Fruit fly (Drosophila melanogaster) whole organism, embryonic: ENCODE data around the gene dpr14.

Source experiments
- Atf3 ChIP-seq: fragments of 200-800 bp; sonication (Bioruptor generic); optimal IDR thresholded peaks from 3 replicates; lab custom pipeline; 2016; ENCODE audit warnings: missing biosample characterization, missing genetic modification characterization
- B-H2 ChIP-seq: fragments of 200-800 bp; sonication (Bioruptor generic); optimal IDR thresholded peaks from 2 replicates; lab custom pipeline; 2018; ENCODE audit warnings: missing biosample characterization, mild to moderate bottlenecking, missing genetic modification characterization
- CG12104 ChIP-seq: fragments of 200-800 bp; sonication (Bioruptor generic); optimal IDR thresholded peaks from 3 replicates; lab custom pipeline; 2016; ENCODE audit warnings: missing biosample characterization, missing genetic modification characterization
- CG12219 ChIP-seq: fragments of 200-800 bp; sonication (Bioruptor generic); optimal IDR thresholded peaks from 3 replicates; lab custom pipeline; 2018; ENCODE audit warnings: missing biosample characterization, mild to moderate bottlenecking, missing genetic modification characterization
- CG12744 ChIP-seq: fragments of 200-800 bp; sonication (Bioruptor generic); optimal IDR thresholded peaks from 2 replicates; lab custom pipeline; 2016; ENCODE audit warnings: missing biosample characterization, missing genetic modification characterization
- CG13287 ChIP-seq: fragments of 200-800 bp; sonication (Bioruptor generic); IDR thresholded peaks from 2 replicates; pipeline ENCODE4 v1.3.6; 2022; ENCODE audit warnings: missing biosample characterization, missing genetic modification characterization; ENCODE audit not compliant: partially characterized antibody
- CG13296 ChIP-seq: fragments of 200-800 bp; sonication (Bioruptor generic); optimal IDR thresholded peaks from 3 replicates; lab custom pipeline; 2018; ENCODE audit warnings: missing biosample characterization, mild to moderate bottlenecking, missing genetic modification characterization
- CG13624 ChIP-seq: fragments of 200-800 bp; sonication (Bioruptor generic); optimal IDR thresholded peaks from 2 replicates; lab custom pipeline; 2016; ENCODE audit warnings: missing biosample characterization, missing genetic modification characterization
- CG14965 ChIP-seq: fragments of 200-800 bp; sonication (Bioruptor generic); optimal IDR thresholded peaks from 2 replicates; lab custom pipeline; 2016; ENCODE audit warnings: missing biosample characterization, missing genetic modification characterization, borderline replicate concordance
- CG15269 ChIP-seq: fragments of 200-800 bp; sonication (Bioruptor generic); optimal IDR thresholded peaks from 2 replicates; lab custom pipeline; 2018; ENCODE audit warnings: missing biosample characterization, mild to moderate bottlenecking, missing genetic modification characterization, moderate library complexity
- CG17361 ChIP-seq: fragments of 200-800 bp; sonication (Bioruptor generic); IDR thresholded peaks from 3 replicates; pipeline ENCODE4 v1.3.6; 2022; ENCODE audit warnings: missing biosample characterization, missing genetic modification characterization
- CG1832 ChIP-seq: fragments of 200-800 bp; sonication (Bioruptor generic); optimal IDR thresholded peaks from 2 replicates; lab custom pipeline; 2017; ENCODE audit warnings: missing biosample characterization, mild to moderate bottlenecking, missing genetic modification characterization, inconsistent platforms
- CG2129 ChIP-seq: fragments of 200-800 bp; sonication (Bioruptor generic); IDR thresholded peaks from 2 replicates; pipeline ENCODE4 v1.3.6; 2022; ENCODE audit warnings: missing biosample characterization, missing genetic modification characterization; ENCODE audit not compliant: partially characterized antibody
- CG2678 ChIP-seq: fragments of 200-800 bp; sonication (Bioruptor generic); optimal IDR thresholded peaks from 3 replicates; lab custom pipeline; 2019; ENCODE audit warnings: missing biosample characterization, mild to moderate bottlenecking, missing genetic modification characterization, moderate library complexity
- CG2712 ChIP-seq: fragments of 200-800 bp; optimal IDR thresholded peaks from 3 replicates; lab custom pipeline; 2019; ENCODE audit warnings: missing biosample characterization, mild to moderate bottlenecking, missing genetic modification characterization, moderate library complexity
- CG32532 ChIP-seq: fragments of 200-800 bp; sonication (Bioruptor generic); IDR thresholded peaks from 2 replicates; pipeline ENCODE4 v1.3.6; 2022; ENCODE audit warnings: missing biosample characterization, missing genetic modification characterization
- CG3281 ChIP-seq: fragments of 200-800 bp; sonication (Bioruptor generic); optimal IDR thresholded peaks from 3 replicates; lab custom pipeline; 2017; ENCODE audit warnings: missing biosample characterization, mild to moderate bottlenecking, missing genetic modification characterization
- CG4707 ChIP-seq: fragments of 200-800 bp; sonication (Bioruptor generic); optimal IDR thresholded peaks from 2 replicates; lab custom pipeline; 2018; ENCODE audit warnings: missing biosample characterization, mild to moderate bottlenecking, missing genetic modification characterization, moderate library complexity
- CG4854 ChIP-seq: fragments of 200-800 bp; sonication (Bioruptor generic); optimal IDR thresholded peaks from 2 replicates; lab custom pipeline; 2016; ENCODE audit warnings: missing biosample characterization, missing genetic modification characterization, inconsistent platforms
- CG9215 ChIP-seq: fragments of 200-800 bp; sonication (Bioruptor generic); IDR thresholded peaks from 2 replicates; pipeline ENCODE4 v1.3.6; 2022; ENCODE audit warnings: missing biosample characterization, missing genetic modification characterization
- CG9609 ChIP-seq: fragments of 200-800 bp; sonication (Bioruptor generic); optimal IDR thresholded peaks from 3 replicates; lab custom pipeline; 2016; ENCODE audit warnings: missing biosample characterization, missing genetic modification characterization
- CG9876 ChIP-seq: fragments of 200-800 bp; sonication (Bioruptor generic); optimal IDR thresholded peaks from 2 replicates; lab custom pipeline; 2016; ENCODE audit warnings: missing biosample characterization, missing genetic modification characterization
- CG9932 ChIP-seq: fragments of 200-800 bp; sonication (Bioruptor generic); IDR thresholded peaks from 2 replicates; pipeline ENCODE4 v1.3.6; 2022; ENCODE audit warnings: missing biosample characterization, missing genetic modification characterization
- Deaf1 ChIP-seq: fragments of 200-800 bp; optimal IDR thresholded peaks from 3 replicates; lab custom pipeline; 2019; ENCODE audit warnings: missing biosample characterization, mild to moderate bottlenecking, missing genetic modification characterization, moderate library complexity
- Dref ChIP-seq: fragments of 200-800 bp; sonication (Bioruptor generic); IDR thresholded peaks from 2 replicates; pipeline ENCODE4 v1.3.6; 2022; ENCODE audit warnings: missing biosample characterization, missing genetic modification characterization
- Gug ChIP-seq: fragments of 200-800 bp; sonication (Bioruptor generic); IDR thresholded peaks from 4 replicates; pipeline ENCODE4 v1.3.6; 2022; ENCODE audit warnings: missing biosample characterization, missing genetic modification characterization
- H15 ChIP-seq: fragments of 200-800 bp; sonication (Bioruptor generic); IDR thresholded peaks from 3 replicates; pipeline ENCODE4 v1.3.6; 2022; ENCODE audit warnings: missing biosample characterization, missing genetic modification characterization
- MBD-R2 ChIP-seq: fragments of 200-800 bp; sonication (Bioruptor generic); IDR thresholded peaks from 2 replicates; pipeline ENCODE4 v1.3.6; 2022; ENCODE audit warnings: missing biosample characterization, missing genetic modification characterization
- Max ChIP-seq: fragments of 200-800 bp; sonication (Bioruptor generic); optimal IDR thresholded peaks from 2 replicates; lab custom pipeline; 2016; ENCODE audit warnings: missing biosample characterization, mild to moderate bottlenecking, missing genetic modification characterization
- Meics ChIP-seq: fragments of 200-800 bp; sonication (Bioruptor generic); optimal IDR thresholded peaks from 2 replicates; lab custom pipeline; 2017; ENCODE audit warnings: missing biosample characterization, mild to moderate bottlenecking, missing genetic modification characterization
- NC2α ChIP-seq: fragments of 200-800 bp; sonication (Bioruptor generic); optimal IDR thresholded peaks from 2 replicates; lab custom pipeline; 2016; ENCODE audit warnings: missing biosample characterization, missing genetic modification characterization
- NFAT ChIP-seq: fragments of 200-800 bp; sonication (Bioruptor generic); IDR thresholded peaks from 2 replicates; pipeline ENCODE4 v1.3.6; 2022; ENCODE audit warnings: missing biosample characterization, missing genetic modification characterization
- Nf-YA ChIP-seq: fragments of 200-800 bp; sonication (Bioruptor generic); IDR thresholded peaks from 2 replicates; pipeline ENCODE4 v1.3.6; 2022; ENCODE audit warnings: missing biosample characterization, missing genetic modification characterization
- Oaz ChIP-seq: fragments of 200-800 bp; sonication (Bioruptor generic); IDR thresholded peaks from 2 replicates; pipeline ENCODE4 v1.3.6; 2022; ENCODE audit warnings: missing biosample characterization, missing genetic modification characterization
- Optix ChIP-seq: fragments of 200-800 bp; sonication (Bioruptor generic); IDR thresholded peaks from 3 replicates; pipeline ENCODE4 v1.3.6; 2022; ENCODE audit warnings: missing biosample characterization, missing genetic modification characterization
- Six4 ChIP-seq: fragments of 200-800 bp; sonication (Bioruptor generic); optimal IDR thresholded peaks from 2 replicates; lab custom pipeline; 2016; ENCODE audit warnings: missing biosample characterization, missing genetic modification characterization
- Sox100B ChIP-seq: fragments of 200-800 bp; sonication (Bioruptor generic); optimal IDR thresholded peaks from 3 replicates; lab custom pipeline; 2018; ENCODE audit warnings: missing biosample characterization, mild to moderate bottlenecking, missing genetic modification characterization
- Taf1 ChIP-seq: fragments of 200-800 bp; sonication (Bioruptor generic); IDR thresholded peaks from 2 replicates; pipeline ENCODE4 v1.3.6; 2022; ENCODE audit warnings: missing biosample characterization, missing genetic modification characterization
- Usf ChIP-seq: fragments of 200-800 bp; sonication (Bioruptor generic); optimal IDR thresholded peaks from 2 replicates; lab custom pipeline; 2017; ENCODE audit warnings: missing genotype, missing biosample characterization, missing genetic modification characterization
- crp ChIP-seq, 2 experiments: fragments of 200-800 bp; sonication (Bioruptor generic); optimal IDR thresholded peaks; 2 replicates in 1 of 2; 3 replicates in 1 of 2; lab custom pipeline; 2017; ENCODE audit warnings: missing biosample characterization in 2 of 2, missing genetic modification characterization in 2 of 2, mild to moderate bottlenecking in 1 of 2, moderate library complexity in 1 of 2
- fru ChIP-seq: fragments of >200 bp; optimal IDR thresholded peaks from 2 replicates; lab custom pipeline; 2017
- jing ChIP-seq: fragments of 200-800 bp; sonication (Bioruptor generic); optimal IDR thresholded peaks from 2 replicates; lab custom pipeline; 2018; ENCODE audit warnings: missing biosample characterization, mild to moderate bottlenecking, missing genetic modification characterization
- sd ChIP-seq: fragments of 200-800 bp; sonication (Bioruptor generic); optimal IDR thresholded peaks from 3 replicates; lab custom pipeline; 2018; ENCODE audit warnings: missing biosample characterization, mild to moderate bottlenecking, missing genetic modification characterization, moderate library complexity
- seq ChIP-seq: fragments of 200-800 bp; sonication (Bioruptor generic); IDR thresholded peaks from 2 replicates; pipeline ENCODE4 v1.3.6; 2022; ENCODE audit warnings: missing biosample characterization, missing genetic modification characterization
- tup ChIP-seq: fragments of 200-800 bp; sonication (Bioruptor generic); optimal IDR thresholded peaks from 2 replicates; lab custom pipeline; 2016; ENCODE audit warnings: missing biosample characterization, mild to moderate bottlenecking, missing genetic modification characterization, moderate library complexity
- twi ChIP-seq: fragments of 200-800 bp; optimal IDR thresholded peaks from 2 replicates; lab custom pipeline; 2019; ENCODE audit warnings: missing biosample characterization, mild to moderate bottlenecking, missing genetic modification characterization, moderate library complexity
- vvl ChIP-seq: fragments of 200-800 bp; sonication (Bioruptor generic); IDR thresholded peaks from 2 replicates; pipeline ENCODE4 v1.3.6; 2022; ENCODE audit warnings: missing biosample characterization, missing genetic modification characterization
- wor ChIP-seq: fragments of 200-800 bp; sonication (Bioruptor generic); IDR thresholded peaks from 2 replicates; pipeline ENCODE4 v1.3.6; 2022; ENCODE audit warnings: missing biosample characterization, missing genetic modification characterization
- yki ChIP-seq: fragments of >200 bp; optimal IDR thresholded peaks from 3 replicates; lab custom pipeline; 2018
- zfh1 ChIP-seq: fragments of 200-800 bp; sonication (Bioruptor generic); IDR thresholded peaks from 3 replicates; pipeline ENCODE4 v1.3.6; 2022; ENCODE audit warnings: missing biosample characterization, missing genetic modification characterization

Gene dpr14

dm6 chrX:7893411-7894122 is 14.5 kb downstream of the dpr14 start, which contains the start of the genes CG45089, ND-MNLL and p115 (continued):
- TF ChIP-seq Atf3 (GFP tag; lab: Kevin White, UChicago) (no peak), zfh1 (GFP tag; lab: Robert Waterston, UW) (peak; percentile 55; the same call in 1 of the 3 replicates), CG9932 (GFP tag; lab: Robert Waterston, UW) (peak; percentile 84), Dref (GFP tag; lab: Robert Waterston, UW) (peak; percentile 66), CG2129 (GFP tag; lab: Robert Waterston, UW) (peak; percentile 32), twi (peak; percentile 26), CG1832 (no peak), Sox100B (GFP tag; lab: Kevin White, UChicago) (peak; percentile 45), CG4854 (GFP tag; lab: Kevin White, UChicago) (no peak), MBD-R2 (GFP tag; lab: Robert Waterston, UW) (peak; percentile 78), CG12219 (no peak), fru (no peak), CG3281 (GFP tag; lab: Kevin White, UChicago) (peak; percentile 53), Nf-YA (GFP tag; lab: Robert Waterston, UW) (no peak), vvl (GFP tag; lab: Robert Waterston, UW) (peak; percentile 70), CG9215 (peak; percentile 25; the same call in 1 of the 2 replicates), CG12744 (no peak), Max (GFP tag; lab: Kevin White, UChicago) (peak; percentile 57), CG2678 (tag; lab: Kevin White, UChicago) (peak; percentile 69), Deaf1 (peak; percentile 15), CG9609 (GFP tag; lab: Kevin White, UChicago) (peak; percentile 7), NFAT (peak; percentile 44; the same call in 1 of the 2 replicates), sd (tag; lab: Kevin White, UChicago) (peak; percentile 13), Taf1 (GFP tag; lab: Robert Waterston, UW) (no peak), CG4707 (no peak), seq (GFP tag; lab: Robert Waterston, UW) (peak; percentile 31; the same call in 1 of the 2 replicates), CG13624 (peak; percentile 53), Six4 (GFP tag; lab: Kevin White, UChicago) (peak; percentile 38), Optix (0 out of 3 replicates have a peak, but pooled peaks have one; percentile 18), wor (GFP tag; lab: Robert Waterston, UW) (no peak), CG17361 (GFP tag; lab: Robert Waterston, UW) (peak; percentile 61), tup (GFP tag; lab: Kevin White, UChicago) (peak; percentile 31), CG13296 (GFP tag; lab: Kevin White, UChicago) (peak; percentile 59), crp (GFP tag; optimal IDR thresholded peaks at IDR 0.05; lab: Kevin White, UChicago) (peak in 1 of 2 experiments; percentile 39), Meics (peak; percentile 33), Usf (GFP tag; lab: Kevin White, UChicago) (no peak), CG2712 (peak; percentile 81), yki (lab: Kevin White, UChicago) (no peak), jing (no peak), CG15269 (tag; lab: Kevin White, UChicago) (peak; percentile 62), H15 (GFP tag; lab: Robert Waterston, UW) (0 out of 3 replicates have a peak, but pooled peaks have one; percentile 14), B-H2 (GFP tag; lab: Kevin White, UChicago) (peak; percentile 74), CG13287 (GFP tag; lab: Robert Waterston, UW) (peak; percentile 81), Gug (GFP tag; lab: Robert Waterston, UW) (peak; percentile 56; the same call in 1 of the 4 replicates), CG32532 (GFP tag; lab: Robert Waterston, UW) (peak; percentile 43; the same call in 1 of the 2 replicates), CG9876 (GFP tag; lab: Kevin White, UChicago) (no peak), CG14965 (GFP tag; lab: Kevin White, UChicago) (no peak), NC2α (GFP tag; lab: Kevin White, UChicago) (no peak), CG12104 (no peak), Oaz (peak; percentile 26; the same call in 1 of the 2 replicates)
